Worm (Caenorhabditis elegans): Measurements from ENCODE around the gene exc-9.

Gene exc-9

ce11 chrIV:7897443-7897842 lies 43.4 kb downstream of the exc-9 start, which contains the start of gene ilys-4:
ilys-4 (minus strand) TSS chrIV:7897543.
- no peak for TF ChIP-seq sem-2 (GFP tag; optimal IDR thresholded peaks at IDR 0.05)
- TF ChIP-seq ceh-83 (GFP tag; optimal IDR thresholded peaks at IDR 0.05), result no peak
- TF ChIP-seq nhr-12 (tag; optimal IDR thresholded peaks at IDR 0.05), result no peak
